Worm (Caenorhabditis elegans) whole organism, young adult: ENCODE results near the gene tut-2.

Experiments used
- attf-5 ChIP-seq: fragments of 200-800 bp; sonication (Bioruptor generic); optimal IDR thresholded peaks from 2 replicates; lab custom pipeline; 2018; ENCODE audit warnings: mild to moderate bottlenecking, missing genetic modification characterization, missing compliant biosample characterization
- hmg-20 ChIP-seq: fragments of 200-800 bp; sonication (Bioruptor generic); IDR thresholded peaks from 2 replicates; pipeline ENCODE4 v1.3.6; 2022; ENCODE audit warnings: missing genetic modification reagents, missing genetic modification characterization, missing compliant biosample characterization
- lir-1 ChIP-seq: fragments of 200-800 bp; sonication (Bioruptor generic); conservative IDR thresholded peaks from 2 replicates; pipeline ENCODE4 v1.3.6; 2022; ENCODE audit warnings: missing genetic modification reagents, missing genetic modification characterization, missing compliant biosample characterization
- rcor-1 ChIP-seq: fragments of 200-800 bp; sonication (Bioruptor generic); IDR thresholded peaks from 2 replicates; pipeline ENCODE4 v1.3.6; 2022; ENCODE audit warnings: missing genetic modification reagents, missing genetic modification characterization, missing compliant biosample characterization

ce11 chrV:10695181-10695580, 37.1 kb downstream of the tut-2 start, which contains the start of gene C05A2.4:
- TF ChIP-seq lir-1 (GFP tag; lab: Robert Waterston, UW) (no peak), rcor-1 (GFP tag; lab: Robert Waterston, UW) (no peak), hmg-20 (GFP tag; lab: Robert Waterston, UW) (no peak), attf-5 (GFP tag; lab: Kevin White, UChicago) (no peak)
